Fruit fly (Drosophila melanogaster) whole organism, embryonic: ENCODE data around the gene Cpr23B.

Experiments used
- Blimp-1 ChIP-seq: fragments of 200-800 bp; sonication (Bioruptor generic); optimal IDR thresholded peaks from 3 replicates; lab custom pipeline; 2018; ENCODE audit warnings: missing biosample characterization, missing genetic modification characterization, mild to moderate bottlenecking, moderate library complexity, missing genetic modification reagents
- CG10321 ChIP-seq: fragments of 200-800 bp; sonication (Bioruptor generic); IDR thresholded peaks from 2 replicates; pipeline ENCODE4 v1.3.6; 2022; ENCODE audit warnings: missing biosample characterization, missing genetic modification characterization
- CG10462 ChIP-seq: fragments of 200-800 bp; sonication (Bioruptor generic); optimal IDR thresholded peaks from 2 replicates; lab custom pipeline; 2016; ENCODE audit warnings: missing biosample characterization, missing genetic modification characterization
- CG11085 ChIP-seq: fragments of 200-800 bp; sonication (Bioruptor generic); IDR thresholded peaks from 2 replicates; pipeline ENCODE4 v1.3.6; 2022; ENCODE audit warnings: missing biosample characterization, missing genetic modification characterization
- CG11398 ChIP-seq: fragments of 200-800 bp; sonication (Bioruptor generic); optimal IDR thresholded peaks from 2 replicates; lab custom pipeline; 2016; ENCODE audit warnings: missing biosample characterization, missing genetic modification characterization
- CG11504 ChIP-seq: fragments of 200-800 bp; sonication (Bioruptor generic); optimal IDR thresholded peaks from 3 replicates; lab custom pipeline; 2019; ENCODE audit warnings: missing biosample characterization, mild to moderate bottlenecking, missing genetic modification characterization, moderate library complexity
- CG12769 ChIP-seq: fragments of 200-800 bp; sonication (Bioruptor generic); optimal IDR thresholded peaks from 2 replicates; lab custom pipeline; 2019; ENCODE audit warnings: missing biosample characterization, mild to moderate bottlenecking, missing genetic modification characterization, moderate library complexity
- CG13296 ChIP-seq: fragments of 200-800 bp; sonication (Bioruptor generic); optimal IDR thresholded peaks from 3 replicates; lab custom pipeline; 2018; ENCODE audit warnings: missing biosample characterization, mild to moderate bottlenecking, missing genetic modification characterization
- CG13424 ChIP-seq: fragments of 200-800 bp; sonication (Bioruptor generic); optimal IDR thresholded peaks from 2 replicates; lab custom pipeline; 2019; ENCODE audit warnings: missing biosample characterization, mild to moderate bottlenecking, missing genetic modification characterization, moderate library complexity
- CG1602 ChIP-seq: fragments of 200-800 bp; sonication (Bioruptor generic); optimal IDR thresholded peaks from 3 replicates; lab custom pipeline; 2016; ENCODE audit warnings: missing biosample characterization, missing genetic modification characterization
- CG17359 ChIP-seq: fragments of 200-800 bp; sonication (Bioruptor generic); optimal IDR thresholded peaks from 3 replicates; lab custom pipeline; 2018; ENCODE audit warnings: missing biosample characterization, mild to moderate bottlenecking, missing genetic modification characterization, moderate library complexity
- CG1832 ChIP-seq: fragments of 200-800 bp; sonication (Bioruptor generic); optimal IDR thresholded peaks from 2 replicates; lab custom pipeline; 2017; ENCODE audit warnings: missing biosample characterization, mild to moderate bottlenecking, missing genetic modification characterization, inconsistent platforms
- CG34376 ChIP-seq: fragments of 200-800 bp; sonication (Bioruptor generic); optimal IDR thresholded peaks from 2 replicates; lab custom pipeline; 2018; ENCODE audit warnings: missing biosample characterization, mild to moderate bottlenecking, missing genetic modification characterization
- CG3726 ChIP-seq: fragments of 200-800 bp; sonication (Bioruptor generic); IDR thresholded peaks from 3 replicates; pipeline ENCODE4, ENCODE4 v1.3.6; 2022; ENCODE audit warnings: missing biosample characterization, missing genetic modification characterization
- CG3847 ChIP-seq: fragments of 200-800 bp; sonication (Bioruptor generic); IDR thresholded peaks from 2 replicates; pipeline ENCODE4 v1.3.6; 2022; ENCODE audit warnings: missing biosample characterization, missing genetic modification characterization
- CG6175 ChIP-seq: fragments of 200-800 bp; sonication (Bioruptor generic); IDR thresholded peaks from 3 replicates; pipeline ENCODE4 v1.3.6; 2022; ENCODE audit warnings: missing biosample characterization, missing genetic modification characterization
- CG6689 ChIP-seq: fragments of 200-800 bp; sonication (Bioruptor generic); IDR thresholded peaks from 2 replicates; pipeline ENCODE4 v1.3.6; 2022; ENCODE audit warnings: missing biosample characterization, missing genetic modification characterization
- CG7271 ChIP-seq: fragments of 200-800 bp; sonication (Bioruptor generic); optimal IDR thresholded peaks from 2 replicates; lab custom pipeline; 2018; ENCODE audit warnings: missing biosample characterization, mild to moderate bottlenecking, missing genetic modification characterization, moderate library complexity
- CG8388 ChIP-seq: fragments of 200-800 bp; sonication (Bioruptor generic); optimal IDR thresholded peaks from 2 replicates; lab custom pipeline; 2019; ENCODE audit warnings: missing biosample characterization, mild to moderate bottlenecking, missing genetic modification characterization, moderate library complexity
- CG9437 ChIP-seq: fragments of 200-800 bp; sonication (Bioruptor generic); optimal IDR thresholded peaks from 2 replicates; lab custom pipeline; 2018; ENCODE audit warnings: missing biosample characterization, mild to moderate bottlenecking, missing genetic modification characterization
- HLH3B ChIP-seq: fragments of 200-800 bp; sonication (Bioruptor generic); IDR thresholded peaks from 2 replicates; pipeline ENCODE4 v1.3.6; 2022; ENCODE audit warnings: missing biosample characterization, missing genetic modification characterization
- Hr51 ChIP-seq, 2 experiments: fragments of 200-800 bp; sonication (Bioruptor generic); optimal IDR thresholded peaks; 2 replicates in 1 of 2; 3 replicates in 1 of 2; lab custom pipeline; 2016 to 2018; ENCODE audit warnings: missing biosample characterization in 2 of 2, missing genetic modification characterization in 2 of 2, mild to moderate bottlenecking in 1 of 2, moderate library complexity in 1 of 2
- Lim3 ChIP-seq: fragments of 200-800 bp; sonication (Bioruptor generic); IDR thresholded peaks from 2 replicates; pipeline ENCODE4 v1.3.6; 2022; ENCODE audit warnings: missing biosample characterization, missing genetic modification characterization
- Myb ChIP-seq: fragments of 200-800 bp; sonication (Bioruptor generic); optimal IDR thresholded peaks from 2 replicates; lab custom pipeline; 2016; ENCODE audit warnings: missing biosample characterization, missing genetic modification characterization
- NfI ChIP-seq: fragments of 200-800 bp; sonication (Bioruptor generic); optimal IDR thresholded peaks from 3 replicates; lab custom pipeline; 2018; ENCODE audit warnings: missing biosample characterization, mild to moderate bottlenecking, missing genetic modification characterization, moderate library complexity
- Sox100B ChIP-seq: fragments of 200-800 bp; sonication (Bioruptor generic); optimal IDR thresholded peaks from 3 replicates; lab custom pipeline; 2018; ENCODE audit warnings: missing biosample characterization, mild to moderate bottlenecking, missing genetic modification characterization
- Xbp1 ChIP-seq: fragments of 200-800 bp; sonication (Bioruptor generic); optimal IDR thresholded peaks from 3 replicates; lab custom pipeline; 2016; ENCODE audit warnings: missing biosample characterization, mild to moderate bottlenecking, missing genetic modification characterization
- ac ChIP-seq: fragments of 200-800 bp; sonication (Bioruptor generic); optimal IDR thresholded peaks from 3 replicates; lab custom pipeline; 2017; ENCODE audit warnings: missing biosample characterization, mild to moderate bottlenecking, missing genetic modification characterization
- ara ChIP-seq: fragments of 200-800 bp; sonication (Bioruptor generic); IDR thresholded peaks from 2 replicates; pipeline ENCODE4 v1.3.6; 2022; ENCODE audit warnings: missing biosample characterization, missing genetic modification characterization
- bcd ChIP-seq: fragments of 200-800 bp; sonication (Bioruptor generic); optimal IDR thresholded peaks from 2 replicates; lab custom pipeline; 2017; ENCODE audit warnings: missing biosample characterization, mild to moderate bottlenecking, missing genetic modification characterization
- chm ChIP-seq: fragments of 200-800 bp; sonication (Bioruptor generic); IDR thresholded peaks from 2 replicates; pipeline ENCODE4 v1.3.6; 2022; ENCODE audit warnings: missing biosample characterization, missing genetic modification characterization
- ci ChIP-seq: fragments of 200-800 bp; sonication (Bioruptor generic); IDR thresholded peaks from 3 replicates; pipeline ENCODE4 v1.3.6; 2022; ENCODE audit warnings: missing biosample characterization, missing genetic modification characterization
- disco-r ChIP-seq: fragments of 200-800 bp; sonication (Bioruptor generic); optimal IDR thresholded peaks from 2 replicates; lab custom pipeline; 2016; ENCODE audit warnings: missing biosample characterization, missing genetic modification characterization
- fd64A ChIP-seq: fragments of 200-800 bp; sonication (Bioruptor generic); optimal IDR thresholded peaks from 3 replicates; lab custom pipeline; 2018; ENCODE audit warnings: missing biosample characterization, mild to moderate bottlenecking, missing genetic modification characterization
- gce ChIP-seq: fragments of 200-800 bp; sonication (Bioruptor generic); IDR thresholded peaks from 3 replicates; pipeline ENCODE4 v1.3.6; 2022; ENCODE audit warnings: missing biosample characterization, missing genetic modification characterization
- grn ChIP-seq: fragments of 200-800 bp; sonication (Bioruptor generic); optimal IDR thresholded peaks from 3 replicates; lab custom pipeline; 2017; ENCODE audit warnings: missing biosample characterization, missing genetic modification characterization
- gsb-n ChIP-seq: fragments of 200-800 bp; sonication (Bioruptor generic); optimal IDR thresholded peaks from 3 replicates; lab custom pipeline; 2018; ENCODE audit warnings: missing biosample characterization, mild to moderate bottlenecking, missing genetic modification characterization
- ken ChIP-seq: fragments of 200-800 bp; sonication (Bioruptor generic); IDR thresholded peaks from 3 replicates; pipeline ENCODE4 v1.3.6; 2022; ENCODE audit warnings: missing biosample characterization, missing genetic modification characterization
- klu ChIP-seq: fragments of 200-800 bp; sonication (Bioruptor generic); IDR thresholded peaks from 2 replicates; pipeline ENCODE4 v1.3.6; 2022; ENCODE audit warnings: missing biosample characterization, missing genetic modification characterization
- mld ChIP-seq: fragments of 200-800 bp; sonication (Bioruptor generic); IDR thresholded peaks from 3 replicates; pipeline ENCODE4 v1.3.6; 2022; ENCODE audit warnings: missing biosample characterization, missing genetic modification characterization; ENCODE audit not compliant: partially characterized antibody
- nerfin-2 ChIP-seq: fragments of 200-800 bp; sonication (Bioruptor generic); IDR thresholded peaks from 2 replicates; pipeline ENCODE4 v1.3.6; 2022; ENCODE audit warnings: missing biosample characterization, missing genetic modification characterization; ENCODE audit not compliant: partially characterized antibody
- oc ChIP-seq: fragments of 200-800 bp; sonication (Bioruptor generic); optimal IDR thresholded peaks from 2 replicates; lab custom pipeline; 2018; ENCODE audit warnings: missing biosample characterization, mild to moderate bottlenecking, missing genetic modification characterization, moderate library complexity
- pnt ChIP-seq: fragments of 200-800 bp; sonication (Bioruptor generic); optimal IDR thresholded peaks from 3 replicates; lab custom pipeline; 2016; ENCODE audit warnings: missing biosample characterization, missing genetic modification characterization
- row ChIP-seq: fragments of 200-800 bp; sonication (Bioruptor generic); IDR thresholded peaks from 3 replicates; pipeline ENCODE4 v1.3.6; 2022; ENCODE audit warnings: missing biosample characterization, missing genetic modification characterization
- tap ChIP-seq: fragments of 200-800 bp; optimal IDR thresholded peaks from 3 replicates; lab custom pipeline; 2019; ENCODE audit warnings: missing biosample characterization, mild to moderate bottlenecking, missing genetic modification characterization, moderate library complexity
- trem ChIP-seq: fragments of 200-800 bp; optimal IDR thresholded peaks from 3 replicates; lab custom pipeline; 2019; ENCODE audit warnings: missing biosample characterization, mild to moderate bottlenecking, missing genetic modification characterization, moderate library complexity
- tup ChIP-seq: fragments of 200-800 bp; sonication (Bioruptor generic); optimal IDR thresholded peaks from 2 replicates; lab custom pipeline; 2016; ENCODE audit warnings: missing biosample characterization, mild to moderate bottlenecking, missing genetic modification characterization, moderate library complexity
- unc-4 ChIP-seq: fragments of 200-800 bp; sonication (Bioruptor generic); IDR thresholded peaks from 2 replicates; pipeline ENCODE4 v1.3.6; 2022; ENCODE audit warnings: missing biosample characterization, missing genetic modification characterization; ENCODE audit not compliant: partially characterized antibody
- vnd ChIP-seq: fragments of 200-800 bp; sonication (Bioruptor generic); IDR thresholded peaks from 3 replicates; pipeline ENCODE4 v1.3.6; 2022; ENCODE audit warnings: missing biosample characterization, missing genetic modification characterization; ENCODE audit not compliant: partially characterized antibody
- wek ChIP-seq: fragments of 200-800 bp; sonication (Bioruptor generic); optimal IDR thresholded peaks from 3 replicates; lab custom pipeline; 2018; ENCODE audit warnings: missing biosample characterization, mild to moderate bottlenecking, missing genetic modification characterization, moderate library complexity
- z ChIP-seq: fragments of 200-800 bp; sonication (Bioruptor generic); IDR thresholded peaks from 3 replicates; pipeline ENCODE4 v1.3.6; 2022; ENCODE audit warnings: missing biosample characterization, missing genetic modification characterization

Gene Cpr23B

DNA sequence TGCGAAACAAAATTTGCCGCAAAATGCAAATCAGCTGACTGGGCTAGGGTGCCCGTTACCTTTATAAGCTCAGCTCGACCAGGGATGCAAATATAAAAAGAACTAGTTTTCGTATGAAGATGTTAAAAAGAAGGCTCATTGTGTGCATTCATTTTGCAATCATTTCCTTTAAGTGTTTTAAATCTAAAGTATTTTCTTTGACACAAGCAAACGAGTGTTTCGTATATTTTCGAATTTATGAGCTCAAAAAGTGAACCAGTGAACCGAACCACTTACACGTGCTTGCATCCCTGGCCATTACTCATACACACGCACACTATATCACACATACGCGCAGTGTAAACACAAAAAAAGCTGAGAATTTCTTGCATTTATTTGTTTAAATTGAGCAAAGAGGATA, 40.0 kb downstream of the Cpr23B start, which contains the start of the genes Prx6a and Sbat (continued):
- TF ChIP-seq grn (GFP tag; lab: Kevin White, UChicago) (no peak), CG11504 (peak; percentile 69), trem (tag; lab: Kevin White, UChicago) (peak; percentile 79), CG1602 (GFP tag; lab: Kevin White, UChicago) (peak; percentile 47), CG7271 (tag; lab: Kevin White, UChicago) (no peak), unc-4 (GFP tag; lab: Robert Waterston, UW) (peak; percentile 52), CG34376 (GFP tag; lab: Kevin White, UChicago) (peak; percentile 91), Sox100B (GFP tag; lab: Kevin White, UChicago) (peak; percentile 50), CG13424 (peak; percentile 88), CG11398 (GFP tag; lab: Kevin White, UChicago) (peak; percentile 62), CG12769 (peak; percentile 77), Myb (GFP tag; lab: Kevin White, UChicago) (peak; percentile 71), CG3726 (no peak), CG10462 (GFP tag; lab: Kevin White, UChicago) (peak; percentile 7), tup (no peak), bcd (GFP tag; lab: Kevin White, UChicago) (peak; percentile 69), z (GFP tag; lab: Robert Waterston, UW) (no peak), Blimp-1 (peak; percentile 58), disco-r (GFP tag; lab: Kevin White, UChicago) (peak; percentile 51), CG17359 (tag; lab: Kevin White, UChicago) (peak; percentile 72), row (GFP tag; lab: Robert Waterston, UW) (peak; percentile 97), CG8388 (GFP tag; lab: Kevin White, UChicago) (peak; percentile 44), CG3847 (peak; percentile 71), Hr51 (GFP tag; optimal IDR thresholded peaks at IDR 0.05; lab: Kevin White, UChicago) (peak; percentile 55 to 73), CG13296 (GFP tag; lab: Kevin White, UChicago) (peak; percentile 79), CG9437 (GFP tag; lab: Kevin White, UChicago) (no peak), vnd (GFP tag; lab: Robert Waterston, UW) (no peak), tap (tag; lab: Kevin White, UChicago) (peak; percentile 37), HLH3B (GFP tag; lab: Robert Waterston, UW) (peak; percentile 63; the same call in 1 of the 2 replicates), klu (GFP tag; lab: Robert Waterston, UW) (peak; percentile 76), chm (GFP tag; lab: Robert Waterston, UW) (no peak), ci (peak; percentile 50; the same call in 1 of the 3 replicates), gce (GFP tag; lab: Robert Waterston, UW) (no peak), wek (no peak), pnt (peak; percentile 66), ac (no peak), gsb-n (tag; lab: Kevin White, UChicago) (peak; percentile 57), NfI (GFP tag; lab: Kevin White, UChicago) (peak; percentile 72), mld (no peak), Lim3 (GFP tag; lab: Robert Waterston, UW) (no peak), fd64A (GFP tag; lab: Kevin White, UChicago) (no peak), CG1832 (GFP tag; lab: Kevin White, UChicago) (no peak), ara (no peak), CG11085 (peak; percentile 59), oc (peak; percentile 34), nerfin-2 (GFP tag; lab: Robert Waterston, UW) (no peak), CG6689 (GFP tag; lab: Robert Waterston, UW) (peak; percentile 69; the same call in 1 of the 2 replicates), CG6175 (GFP tag; lab: Robert Waterston, UW) (no peak), Xbp1 (peak; percentile 79), ken (peak; percentile 60; the same call in 2 of the 3 replicates), CG10321 (GFP tag; lab: Robert Waterston, UW) (no peak)
